Worm (Caenorhabditis elegans) whole organism, L3 larva: ENCODE data around the gene gst-13.

Experiments
- R02D3.7 ChIP-seq: fragments of 150-350 bp; optimal IDR thresholded peaks from 2 replicates; lab custom pipeline; 2014; ENCODE audit warnings: missing biosample characterization, missing genetic modification characterization
- ceh-9 ChIP-seq: sonication (generic microtip); optimal IDR thresholded peaks from 2 replicates; lab custom pipeline; 2018; ENCODE audit warnings: missing biosample characterization, missing genetic modification characterization
- daf-12 ChIP-seq: fragments of 150-350 bp; optimal IDR thresholded peaks from 2 replicates; lab custom pipeline; 2014; ENCODE audit warnings: missing biosample characterization, missing genetic modification reagents, missing genetic modification characterization
- elt-3 ChIP-seq, 3 experiments: fragments of 150-350 bp in 1 of 3; sonication (generic microtip) in 2 of 3; optimal IDR thresholded peaks; 2 replicates in 2 of 3; 4 replicates in 1 of 3; lab custom pipeline; 2014 to 2017; ENCODE audit warnings: missing biosample characterization in 3 of 3, missing genetic modification characterization in 3 of 3
- lin-39 ChIP-seq: fragments of 150-350 bp; optimal IDR thresholded peaks from 2 replicates; lab custom pipeline; 2018; ENCODE audit warnings: missing biosample characterization, missing genetic modification reagents, missing genetic modification characterization
- mdl-1 ChIP-seq: fragments of 150-350 bp; optimal IDR thresholded peaks from 2 replicates; lab custom pipeline; 2014; ENCODE audit warnings: missing biosample characterization, missing genetic modification characterization
- nhr-11 ChIP-seq: fragments of 150-350 bp; optimal IDR thresholded peaks from 2 replicates; lab custom pipeline; 2014; ENCODE audit warnings: missing biosample characterization, missing genetic modification characterization
- nhr-25 ChIP-seq: sonication (generic microtip); optimal IDR thresholded peaks from 2 replicates; lab custom pipeline; 2017; ENCODE audit warnings: missing biosample characterization, missing genetic modification characterization
- nhr-28 ChIP-seq: fragments of 150-350 bp; optimal IDR thresholded peaks from 2 replicates; lab custom pipeline; 2014; ENCODE audit warnings: missing biosample characterization, missing genetic modification characterization
- pqm-1 ChIP-seq: fragments of 150-350 bp; optimal IDR thresholded peaks from 2 replicates; lab custom pipeline; 2017; ENCODE audit warnings: missing biosample characterization, missing genetic modification characterization, inconsistent platforms
- snpc-4 ChIP-seq: fragments of 150-350 bp; optimal IDR thresholded peaks from 2 replicates; lab custom pipeline; 2014; ENCODE audit warnings: missing biosample characterization, missing genetic modification characterization

DNA sequence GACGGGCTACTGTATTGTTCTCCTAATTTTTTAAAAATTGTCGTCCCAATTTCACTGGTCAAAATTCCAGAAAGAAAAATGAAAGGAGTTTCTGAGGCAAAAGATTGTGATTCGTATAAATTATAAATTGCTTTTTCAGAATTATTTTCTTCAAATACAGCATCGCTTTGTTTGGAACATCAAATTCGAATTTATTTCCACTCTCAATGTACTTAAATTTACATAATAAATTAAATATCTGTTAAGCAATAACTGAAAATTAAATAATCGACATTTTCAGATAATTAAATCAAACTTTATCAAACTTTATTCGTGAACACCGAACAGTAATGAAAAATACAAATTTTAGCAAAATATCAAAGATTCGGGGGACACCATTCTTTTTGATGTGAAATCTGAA is 43.5 kb downstream of the gst-13 start:
- TF ChIP-seq nhr-25 (tag; lab: Kevin White, UChicago) (no peak), daf-12 (tag; lab: Kevin White, UChicago) (no peak), elt-3 (tag; optimal IDR thresholded peaks at IDR 0.05; lab: Kevin White, UChicago) (no peak), ceh-9 (tag; lab: Kevin White, UChicago) (no peak), nhr-11 (no peak), R02D3.7 (tag; lab: Kevin White, UChicago) (no peak), lin-39 (tag; lab: Kevin White, UChicago) (no peak), mdl-1 (tag; lab: Kevin White, UChicago) (no peak), snpc-4 (no peak), pqm-1 (tag; lab: Kevin White, UChicago) (no peak), nhr-28 (tag; lab: Kevin White, UChicago) (no peak)
